Worm (Caenorhabditis elegans) whole organism, L1 larva: ENCODE results near the gene idpa-1.

Experiments
- aly-2 ChIP-seq: fragments of 150-350 bp; optimal IDR thresholded peaks from 2 replicates; lab custom pipeline; 2014; ENCODE audit warnings: missing biosample characterization, missing genetic modification characterization
- ama-1 ChIP-seq: fragments of 150-350 bp; optimal IDR thresholded peaks from 2 replicates; lab custom pipeline; 2014
- blmp-1 ChIP-seq: fragments of 150-350 bp; optimal IDR thresholded peaks from 2 replicates; lab custom pipeline; 2014; ENCODE audit warnings: missing biosample characterization, missing genetic modification characterization
- ceh-8 ChIP-seq: fragments of 200-800 bp; sonication (Bioruptor generic); optimal IDR thresholded peaks from 2 replicates; lab custom pipeline; 2018; ENCODE audit warnings: mild to moderate bottlenecking, missing genetic modification characterization, moderate library complexity, missing compliant biosample characterization
- ceh-82 ChIP-seq, 3 experiments: fragments of 150-350 bp in 1 of 3; sonication (generic microtip) in 2 of 3; optimal IDR thresholded peaks; 2 replicates each; lab custom pipeline; 2014 to 2017; ENCODE audit warnings: missing biosample characterization in 3 of 3, missing genetic modification characterization in 3 of 3
- efl-1 ChIP-seq, 4 experiments: fragments of 150-350 bp; optimal IDR thresholded peaks in 3 of 4; peaks in 1 of 4; 1 replicate in 1 of 4; 2 replicates in 3 of 4; lab custom pipeline; 2014; ENCODE audit warnings: missing biosample characterization in 2 of 4, missing genetic modification characterization in 2 of 4, missing genetic modification reagents in 2 of 4
- egl-13 ChIP-seq: sonication (generic microtip); optimal IDR thresholded peaks from 2 replicates; lab custom pipeline; 2016; ENCODE audit warnings: missing genotype, missing genetic modification reagents, missing genetic modification characterization, missing compliant biosample characterization
- egl-27 ChIP-seq, 2 experiments: fragments of 150-350 bp in 1 of 2; sonication (generic microtip); optimal IDR thresholded peaks; 3 replicates each; lab custom pipeline; 2017 to 2018; ENCODE audit warnings: missing biosample characterization in 2 of 2, missing genetic modification characterization in 2 of 2, missing genetic modification reagents in 2 of 2
- elt-2 ChIP-seq: sonication (generic microtip); optimal IDR thresholded peaks from 2 replicates; lab custom pipeline; 2016; ENCODE audit warnings: missing genetic modification characterization, mild to moderate bottlenecking, inconsistent platforms, missing compliant biosample characterization, missing genetic modification reagents
- elt-3 ChIP-seq, 6 experiments: fragments of 150-350 bp in 1 of 6; sonication (generic microtip); optimal IDR thresholded peaks; 2 replicates each; lab custom pipeline; 2017 to 2018; ENCODE audit warnings: missing biosample characterization in 6 of 6, missing genetic modification characterization in 6 of 6, inconsistent platforms in 1 of 6
- ets-5 ChIP-seq: fragments of 200-800 bp; sonication (Bioruptor generic); IDR thresholded peaks from 2 replicates; pipeline ENCODE4 v1.3.6; 2022; ENCODE audit warnings: missing genetic modification characterization, missing compliant biosample characterization
- fkh-10 ChIP-seq: sonication (generic microtip); optimal IDR thresholded peaks from 2 replicates; lab custom pipeline; 2017; ENCODE audit warnings: missing biosample characterization, missing genetic modification reagents, missing genetic modification characterization
- fos-1 ChIP-seq: fragments of 150-350 bp; optimal IDR thresholded peaks from 2 replicates; lab custom pipeline; 2014; ENCODE audit warnings: missing biosample characterization, missing genetic modification characterization
- grh-1 ChIP-seq: fragments of 200-800 bp; sonication (Bioruptor generic); IDR thresholded peaks from 2 replicates; pipeline ENCODE4 v1.3.6; 2022; ENCODE audit warnings: missing genetic modification reagents, missing genetic modification characterization, missing compliant biosample characterization
- hlh-17 ChIP-seq: fragments of 200-800 bp; sonication (Bioruptor generic); optimal IDR thresholded peaks from 2 replicates; lab custom pipeline; 2018; ENCODE audit warnings: missing genetic modification characterization, mild to moderate bottlenecking, missing compliant biosample characterization, moderate library complexity, borderline replicate concordance
- irx-1 ChIP-seq: sonication (generic microtip); optimal IDR thresholded peaks from 2 replicates; lab custom pipeline; 2016; ENCODE audit warnings: missing genetic modification characterization, missing compliant biosample characterization
- isw-1 ChIP-seq: fragments of 200-800 bp; sonication (Bioruptor generic); IDR thresholded peaks from 2 replicates; pipeline ENCODE4 v1.3.6; 2022; ENCODE audit warnings: missing genetic modification characterization, missing compliant biosample characterization
- jun-1 ChIP-seq: fragments of 150-350 bp; optimal IDR thresholded peaks from 2 replicates; lab custom pipeline; 2014; ENCODE audit warnings: missing biosample characterization, missing genetic modification reagents, missing genetic modification characterization
- lin-35 ChIP-seq, 2 experiments: fragments of 150-350 bp; optimal IDR thresholded peaks; 2 replicates each; lab custom pipeline; 2014; ENCODE audit warnings: missing biosample characterization in 2 of 2, missing genetic modification characterization in 2 of 2, missing genetic modification reagents in 2 of 2
- lin-39 ChIP-seq: fragments of 150-350 bp; optimal IDR thresholded peaks from 2 replicates; lab custom pipeline; 2014; ENCODE audit warnings: missing biosample characterization, missing genetic modification reagents, missing genetic modification characterization
- lir-3 ChIP-seq: sonication (generic microtip); optimal IDR thresholded peaks from 2 replicates; lab custom pipeline; 2016; ENCODE audit warnings: mild to moderate bottlenecking, missing genetic modification characterization, moderate library complexity, missing compliant biosample characterization; ENCODE audit not compliant: poor library complexity
- mab-9 ChIP-seq: fragments of 200-800 bp; sonication (Bioruptor generic); IDR thresholded peaks from 2 replicates; pipeline ENCODE4 v1.3.6; 2022; ENCODE audit warnings: missing genetic modification reagents, missing genetic modification characterization, missing compliant biosample characterization
- mef-2 ChIP-seq: fragments of 150-350 bp; optimal IDR thresholded peaks from 2 replicates; lab custom pipeline; 2014; ENCODE audit warnings: missing biosample characterization, missing genetic modification characterization
- nhr-76 ChIP-seq: sonication (generic microtip); optimal IDR thresholded peaks from 2 replicates; lab custom pipeline; 2017; ENCODE audit warnings: missing biosample characterization, missing genetic modification characterization
- nhr-84 ChIP-seq: sonication (generic microtip); optimal IDR thresholded peaks from 2 replicates; lab custom pipeline; 2017; ENCODE audit warnings: missing biosample characterization, missing genetic modification characterization
- nhr-85 ChIP-seq: sonication (generic microtip); peaks from one replicate; lab custom pipeline; 2016; ENCODE audit warnings: missing genetic modification characterization, inconsistent platforms, missing compliant biosample characterization
- nhr-90 ChIP-seq: sonication (generic microtip); optimal IDR thresholded peaks from 2 replicates; lab custom pipeline; 2016; ENCODE audit warnings: mild to moderate bottlenecking, missing genetic modification characterization, missing compliant biosample characterization; ENCODE audit not compliant: poor library complexity
- pqm-1 ChIP-seq: sonication (generic microtip); optimal IDR thresholded peaks from 3 replicates; lab custom pipeline; 2017; ENCODE audit warnings: missing biosample characterization, missing genetic modification characterization
- rnt-1 ChIP-seq: sonication (generic microtip); optimal IDR thresholded peaks from 2 replicates; lab custom pipeline; 2016; ENCODE audit warnings: mild to moderate bottlenecking, missing genetic modification characterization, moderate library complexity, missing compliant biosample characterization
- skn-1 ChIP-seq: fragments of 150-350 bp; optimal IDR thresholded peaks from 2 replicates; lab custom pipeline; 2014; ENCODE audit warnings: missing biosample characterization, missing genetic modification characterization
- snpc-4 ChIP-seq: fragments of 150-350 bp; optimal IDR thresholded peaks from 2 replicates; lab custom pipeline; 2014; ENCODE audit warnings: missing biosample characterization, missing genetic modification characterization
- sptf-1 ChIP-seq: fragments of 150-350 bp; optimal IDR thresholded peaks from 2 replicates; lab custom pipeline; 2014; ENCODE audit warnings: missing biosample characterization, missing genetic modification characterization
- swsn-7 ChIP-seq: sonication (generic microtip); optimal IDR thresholded peaks from 2 replicates; lab custom pipeline; 2016; ENCODE audit warnings: missing genetic modification characterization, missing compliant biosample characterization
- unc-130 ChIP-seq: fragments of 150-350 bp; optimal IDR thresholded peaks from 2 replicates; lab custom pipeline; 2017; ENCODE audit warnings: missing biosample characterization, missing genetic modification characterization, inconsistent platforms
- unc-62 ChIP-seq: fragments of 150-350 bp; optimal IDR thresholded peaks from 2 replicates; lab custom pipeline; 2014; ENCODE audit warnings: missing biosample characterization, missing genetic modification reagents, missing genetic modification characterization
- unc-86 ChIP-seq: sonication (generic microtip); optimal IDR thresholded peaks from 2 replicates; lab custom pipeline; 2016; ENCODE audit warnings: missing genetic modification characterization, missing compliant biosample characterization
- xbp-1 ChIP-seq: sonication (generic microtip); optimal IDR thresholded peaks from 2 replicates; lab custom pipeline; 2016; ENCODE audit warnings: missing genetic modification characterization, missing compliant biosample characterization

The idpa-1 gene

ce11 chrIII:2947251-2947650 lies 46.2 kb upstream of the idpa-1 start (continued):
- TF ChIP-seq egl-13 (no peak), elt-2 (tag; lab: Kevin White, UChicago) (no peak), unc-62 (no peak), ceh-8 (GFP tag; lab: Kevin White, UChicago) (no peak), ceh-82 (tag; optimal IDR thresholded peaks at IDR 0.05; lab: Kevin White, UChicago) (peak in 1 of 3 experiments; percentile 25), swsn-7 (no peak), mab-9 (GFP tag; lab: Robert Waterston, UW) (no peak), ama-1 (lab: Kevin White, UChicago) (no peak), grh-1 (GFP tag; lab: Robert Waterston, UW) (no peak), isw-1 (GFP tag; lab: Robert Waterston, UW) (no peak; the same call in 1 of the 2 replicates), fos-1 (no peak), sptf-1 (no peak), pqm-1 (no peak), mef-2 (no peak)
- TF ChIP-seq, all 84 proteins: peak for 12

- TF ChIP-seq efl-1 (optimal IDR thresholded peaks at IDR 0.05; lab: Kevin White, UChicago), result no peak
- TF ChIP-seq efl-1 (GFP tag; optimal IDR thresholded peaks at IDR 0.05 in 1 of 2; lab: Kevin White, UChicago), result peak in 1 of 2 experiments; percentile 71
- TF ChIP-seq unc-130 (tag; lab: Kevin White, UChicago), result no peak
Measured at ce11 chrIII:2946626-2947168, 45.7 kb upstream of the idpa-1 start, which contains the start of gene H05C05.1. Gene H05C05.1, plus strand, starts transcription at chrIII:2947118.

ce11 chrIII:2946101-2946500 lies 45.1 kb upstream of the idpa-1 start, which contains the start of gene H05C05.4:
Gene H05C05.4, minus strand, starts transcription at chrIII:2946201.
- peak; percentile 65 for TF ChIP-seq blmp-1 (tag; lab: Kevin White, UChicago)
- TF ChIP-seq irx-1 (tag; lab: Kevin White, UChicago), result no peak
- no peak for TF ChIP-seq skn-1 (tag; lab: Kevin White, UChicago)

ce11 chrIII:2943995-2944394 lies 43.0 kb upstream of the idpa-1 start, which contains the start of gene R10F2.6:
Gene R10F2.6, minus strand, starts transcription at chrIII:2944095.
- no peak for TF ChIP-seq lin-39 (tag; lab: Kevin White, UChicago)
- no peak for TF ChIP-seq ets-5 (GFP tag; lab: Robert Waterston, UW)
- no peak for TF ChIP-seq xbp-1 (tag; lab: Kevin White, UChicago)
- TF ChIP-seq nhr-84 (tag; lab: Kevin White, UChicago), result no peak
- no peak for TF ChIP-seq jun-1
- no peak for TF ChIP-seq unc-62
- TF ChIP-seq nhr-90, result no peak
- TF ChIP-seq, all 84 proteins: peak for 0

ce11 chrIII:2941578-2941977 lies 40.6 kb upstream of the idpa-1 start:
- TF ChIP-seq nhr-76 (tag; lab: Kevin White, UChicago), result no peak
- TF ChIP-seq efl-1 (optimal IDR thresholded peaks at IDR 0.05; lab: Kevin White, UChicago), result no peak
- TF ChIP-seq efl-1 (GFP tag; optimal IDR thresholded peaks at IDR 0.05 in 1 of 2; lab: Kevin White, UChicago), result peak in 1 of 2 experiments; percentile 3

ce11 chrIII:2937780-2938179 lies 36.8 kb upstream of the idpa-1 start:
- TF ChIP-seq ama-1 (lab: Kevin White, UChicago) (no peak), ets-5 (GFP tag; lab: Robert Waterston, UW) (no peak), egl-27 (tag; optimal IDR thresholded peaks at IDR 0.05; lab: Kevin White, UChicago) (no peak), fkh-10 (no peak), lin-35 (GFP tag; optimal IDR thresholded peaks at IDR 0.05; lab: Kevin White, UChicago) (no peak), mab-9 (GFP tag; lab: Robert Waterston, UW) (no peak), egl-13 (no peak), isw-1 (GFP tag; lab: Robert Waterston, UW) (no peak), aly-2 (no peak), elt-3 (tag; optimal IDR thresholded peaks at IDR 0.05; lab: Kevin White, UChicago) (no peak), hlh-17 (GFP tag; lab: Kevin White, UChicago) (no peak), rnt-1 (no peak), unc-86 (tag; lab: Kevin White, UChicago) (no peak), snpc-4 (tag; lab: Kevin White, UChicago) (no peak), nhr-85 (tag; lab: Kevin White, UChicago) (no peak), lir-3 (tag; lab: Kevin White, UChicago) (no peak)
